Worm (Caenorhabditis elegans): ENCODE data around the gene C37H5.13.
A peak's percentile ranks its signal among the peaks of the same experiment; 100 is the strongest.

C37H5.13 gene

ce11 chrV:4851969-4852368 is 10.8 kb downstream of the C37H5.13 start:
- no peak for TF ChIP-seq hrde-1 (tag; optimal IDR thresholded peaks at IDR 0.05; ENCODE audit: borderline replicate concordance)

ce11 chrV:4851138-4851537 is 11.6 kb downstream of the C37H5.13 start, which contains the start of gene nex-4:
Gene nex-4, plus strand, starts transcription at chrV:4851438.
- TF ChIP-seq T26A5.8 (tag; optimal IDR thresholded peaks at IDR 0.05) (no peak), Y79H2A.3 (GFP tag; conservative IDR thresholded peaks at IDR 0.05) (no peak), hmg-1.2 (GFP tag; IDR thresholded peaks at IDR 0.05) (no peak), mcd-1 (GFP tag; IDR thresholded peaks at IDR 0.05) (no peak), C17E4.6 (GFP tag; IDR thresholded peaks at IDR 0.05) (no peak), ztf-6 (GFP tag; IDR thresholded peaks at IDR 0.05) (no peak), Y53F4B.3 (GFP tag; IDR thresholded peaks at IDR 0.05) (no peak), sptf-2 (GFP tag; optimal IDR thresholded peaks at IDR 0.05) (no peak), ceh-100 (GFP tag; IDR thresholded peaks at IDR 0.05) (no peak), K12H6.12 (tag; optimal IDR thresholded peaks at IDR 0.05) (no peak), mel-28 (tag; optimal IDR thresholded peaks at IDR 0.05; ENCODE audit: borderline replicate concordance) (no peak), sdz-38 (tag; optimal IDR thresholded peaks at IDR 0.05) (no peak)

- TF ChIP-seq ztf-18 (tag; optimal IDR thresholded peaks at IDR 0.05) (no peak), efl-1 (GFP tag; optimal IDR thresholded peaks at IDR 0.05) (no peak), nhr-27 (tag; optimal IDR thresholded peaks at IDR 0.05) (no peak), ztf-22 (GFP tag; optimal IDR thresholded peaks at IDR 0.05) (no peak), egl-18 (GFP tag; IDR thresholded peaks at IDR 0.05) (no peak), ceh-58 (GFP tag; IDR thresholded peaks at IDR 0.05) (no peak), ZK185.1 (tag; optimal IDR thresholded peaks at IDR 0.05; ENCODE audit: poor library complexity, severe bottlenecking) (no peak), F22D6.2 (tag; optimal IDR thresholded peaks at IDR 0.05) (no peak), ztf-6 (GFP tag; IDR thresholded peaks at IDR 0.05) (no peak), T26A5.8 (tag; optimal IDR thresholded peaks at IDR 0.05) (no peak), sptf-2 (GFP tag; optimal IDR thresholded peaks at IDR 0.05) (no peak), F55B11.4 (tag; optimal IDR thresholded peaks at IDR 0.05; ENCODE audit: borderline replicate concordance, insufficient read depth) (no peak), zfh-2 (GFP tag; conservative IDR thresholded peaks at IDR 0.05) (no peak), ekl-4 (GFP tag; IDR thresholded peaks at IDR 0.05) (no peak), snpc-1.3 (tag; optimal IDR thresholded peaks at IDR 0.05; ENCODE audit: insufficient read depth) (no peak), lsl-1 (GFP tag; optimal IDR thresholded peaks at IDR 0.05) (no peak)
These were observed 12.3 kb downstream of the C37H5.13 start for ce11 chrV:4850446-4850845.

- TF ChIP-seq lin-35 (GFP tag; optimal IDR thresholded peaks at IDR 0.05), result peak in 1 of 3 experiments; percentile 8
- no peak for TF ChIP-seq him-1 (tag; optimal IDR thresholded peaks at IDR 0.05)
- no peak for TF ChIP-seq cebp-1 (GFP tag; IDR thresholded peaks at IDR 0.05)
- peak; percentile 41 for TF ChIP-seq cebp-1 (tag; optimal IDR thresholded peaks at IDR 0.05)
- peak; percentile 84 for TF ChIP-seq hmg-1.2 (GFP tag; IDR thresholded peaks at IDR 0.05)
- TF ChIP-seq dpl-1 (GFP tag; optimal IDR thresholded peaks at IDR 0.05), result no peak
- 0 out of 2 replicates have a peak, but pooled peaks have one; percentile 22 for TF ChIP-seq B0336.3 (GFP tag; IDR thresholded peaks at IDR 0.05)
- peak; percentile 11 for TF ChIP-seq nhr-80 (tag; optimal IDR thresholded peaks at IDR 0.05)
- peak; percentile 1 for TF ChIP-seq attf-5 (GFP tag; optimal IDR thresholded peaks at IDR 0.05)
- no peak for TF ChIP-seq akir-1 (GFP tag; optimal IDR thresholded peaks at IDR 0.05)
- 0 out of 2 replicates have a peak, but pooled peaks have one; percentile 37 for TF ChIP-seq pbrm-1 (GFP tag; IDR thresholded peaks at IDR 0.05)
- peak; percentile 29 for TF ChIP-seq nfyb-1 (GFP tag; IDR thresholded peaks at IDR 0.05)
These were observed 15.3 kb downstream of the C37H5.13 start, which contains the start of gene abhd-5.1 for ce11 chrV:4847424-4847823. Gene abhd-5.1, plus strand, starts transcription at chrV:4847653.

All from whole organism, young adult.